Worm (Caenorhabditis elegans): ENCODE results near the gene msp-64.
A peak's percentile ranks its signal among the peaks of the same experiment; 100 is the strongest.

msp-64 gene

ce11 chrII:5833136-5833535 is 23.0 kb upstream of the msp-64 start, which contains the start of gene gtap-1:
Gene gtap-1 (minus strand): TSS chrII:5833236.
- TF ChIP-seq bed-2 (GFP tag; IDR thresholded peaks at IDR 0.05), result no peak
- TF ChIP-seq B0336.3 (GFP tag; IDR thresholded peaks at IDR 0.05), result no peak
- TF ChIP-seq nhr-90 (tag; optimal IDR thresholded peaks at IDR 0.05), result no peak
- TF ChIP-seq ztf-28 (GFP tag; IDR thresholded peaks at IDR 0.05), result no peak
- TF ChIP-seq let-526 (GFP tag; IDR thresholded peaks at IDR 0.05), result no peak
- no peak for TF ChIP-seq ZK185.1 (tag; optimal IDR thresholded peaks at IDR 0.05; ENCODE audit: poor library complexity, severe bottlenecking)
- TF ChIP-seq madf-6 (GFP tag; IDR thresholded peaks at IDR 0.05), result no peak
- TF ChIP-seq zfh-2 (GFP tag; conservative IDR thresholded peaks at IDR 0.05), result no peak
- no peak for TF ChIP-seq mcd-1 (GFP tag; IDR thresholded peaks at IDR 0.05)
- no peak for TF ChIP-seq egl-44 (GFP tag; IDR thresholded peaks at IDR 0.05)
- TF ChIP-seq C06A6.2 (GFP tag; conservative IDR thresholded peaks at IDR 0.05), result no peak

DNA sequence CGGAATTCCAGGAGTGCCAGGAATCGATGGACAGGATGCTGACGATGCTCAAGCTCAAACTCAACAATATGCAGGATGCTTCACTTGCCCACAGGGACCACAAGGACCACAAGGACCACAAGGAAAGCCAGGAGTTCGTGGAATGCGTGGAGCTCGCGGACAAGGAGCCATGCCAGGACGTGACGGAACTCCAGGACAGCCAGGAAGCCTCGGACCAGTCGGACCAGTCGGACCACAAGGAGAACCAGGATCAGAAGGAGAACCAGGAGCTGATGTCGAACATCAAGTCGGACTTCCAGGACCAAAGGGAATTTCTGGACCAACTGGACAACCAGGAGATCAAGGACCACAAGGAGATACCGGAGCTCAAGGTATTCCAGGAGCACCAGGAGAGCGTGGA is 21.2 kb upstream of the msp-64 start:
- TF ChIP-seq K11D2.4 (GFP tag; IDR thresholded peaks at IDR 0.05) (no peak), chd-7 (tag; optimal IDR thresholded peaks at IDR 0.05) (no peak), egrh-3 (GFP tag; IDR thresholded peaks at IDR 0.05) (peak; percentile 57; the same call in 1 of the 2 replicates), D2030.7 (GFP tag; IDR thresholded peaks at IDR 0.05) (no peak), ceh-79 (tag; optimal IDR thresholded peaks at IDR 0.05) (no peak), zfh-2 (GFP tag; conservative IDR thresholded peaks at IDR 0.05) (peak; percentile 82), him-1 (tag; optimal IDR thresholded peaks at IDR 0.05) (no peak), dox-1 (GFP tag; IDR thresholded peaks at IDR 0.05) (no peak)

DNA sequence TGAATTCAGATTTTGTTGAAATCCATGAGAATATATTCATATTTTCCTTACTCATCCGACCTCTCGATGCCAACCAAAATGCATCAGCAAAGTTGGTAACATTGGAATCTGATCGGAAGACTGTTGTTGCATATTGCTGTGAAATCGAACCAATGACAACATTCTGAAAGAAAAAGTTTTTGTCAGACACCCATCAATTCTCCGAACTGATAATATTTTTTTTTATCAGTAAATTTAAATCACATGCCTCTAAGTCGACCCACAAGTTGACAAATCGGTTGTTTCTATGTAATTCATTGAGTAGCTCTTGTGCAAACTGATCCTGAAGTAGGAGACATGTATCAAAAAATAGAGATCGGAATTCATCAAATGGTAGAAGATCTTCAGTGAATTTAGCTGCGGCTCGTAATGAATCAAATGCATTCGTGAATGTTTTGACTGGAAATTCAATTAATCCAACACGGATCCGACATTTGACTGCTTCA is 19.9 kb upstream of the msp-64 start, which contains the start of gene col-74:
TSS of gene col-74 (plus strand) at position 435 of the 485 bp plus-strand sequence.
- peak; percentile 52 for TF ChIP-seq nhr-80 (tag; optimal IDR thresholded peaks at IDR 0.05)
- no peak for TF ChIP-seq sea-2 (GFP tag; IDR thresholded peaks at IDR 0.05)
- TF ChIP-seq F52B5.7 (tag; optimal IDR thresholded peaks at IDR 0.05), result no peak
- no peak for TF ChIP-seq snpc-3.4 (tag; optimal IDR thresholded peaks at IDR 0.05)
- peak; percentile 23; the same call in 1 of the 2 replicates for TF ChIP-seq dox-1 (GFP tag; IDR thresholded peaks at IDR 0.05)
- TF ChIP-seq nfyb-1 (GFP tag; IDR thresholded peaks at IDR 0.05), result 0 out of 2 replicates have a peak, but pooled peaks have one; percentile 23
- TF ChIP-seq Y53G8AR.9 (GFP tag; conservative IDR thresholded peaks at IDR 0.05), result 0 out of 2 replicates have a peak, but pooled peaks have one; percentile 8

- TF ChIP-seq ztf-22 (GFP tag; optimal IDR thresholded peaks at IDR 0.05), result no peak
- TF ChIP-seq F33H1.4 (GFP tag; IDR thresholded peaks at IDR 0.05), result no peak
- no peak for TF ChIP-seq nfya-2 (GFP tag; IDR thresholded peaks at IDR 0.05)
- no peak for TF ChIP-seq lsl-1 (GFP tag; optimal IDR thresholded peaks at IDR 0.05)
- no peak for TF ChIP-seq B0019.2 (GFP tag; conservative IDR thresholded peaks at IDR 0.05)
- TF ChIP-seq F22D6.2 (tag; optimal IDR thresholded peaks at IDR 0.05), result no peak
- TF ChIP-seq F39B2.1 (GFP tag; IDR thresholded peaks at IDR 0.05), result no peak
- no peak for TF ChIP-seq ztf-6 (GFP tag; IDR thresholded peaks at IDR 0.05)
- no peak for TF ChIP-seq rpc-1 (optimal IDR thresholded peaks at IDR 0.05)
- no peak for TF ChIP-seq rpc-1 (tag; optimal IDR thresholded peaks at IDR 0.05)
- no peak for TF ChIP-seq ceh-58 (GFP tag; IDR thresholded peaks at IDR 0.05)
- TF ChIP-seq F37B4.10 (GFP tag; IDR thresholded peaks at IDR 0.05), result no peak
Observed at ce11 chrII:5828486-5828885, 18.4 kb upstream of the msp-64 start, which contains the start of gene ZK1248.11. Gene ZK1248.11 (minus strand): TSS chrII:5828586.
